Worm (Caenorhabditis elegans) whole organism, L1 larva: ENCODE measurements around the gene mlt-4.

ENCODE experiments used
- C34B4.2 ChIP-seq: sonication (generic microtip); optimal IDR thresholded peaks from 2 replicates; lab custom pipeline; 2017; ENCODE audit warnings: mild to moderate bottlenecking, missing genetic modification characterization, missing compliant biosample characterization
- aly-2 ChIP-seq: fragments of 150-350 bp; optimal IDR thresholded peaks from 2 replicates; lab custom pipeline; 2014; ENCODE audit warnings: missing biosample characterization, missing genetic modification characterization
- ama-1 ChIP-seq: fragments of 150-350 bp; optimal IDR thresholded peaks from 2 replicates; lab custom pipeline; 2014
- ceh-82 ChIP-seq, 3 experiments: fragments of 150-350 bp in 1 of 3; sonication (generic microtip) in 2 of 3; optimal IDR thresholded peaks; 2 replicates each; lab custom pipeline; 2014 to 2017; ENCODE audit warnings: missing biosample characterization in 3 of 3, missing genetic modification characterization in 3 of 3
- dpl-1 ChIP-seq, 3 experiments: fragments of 150-350 bp in 2 of 3; sonication (generic microtip) in 1 of 3; optimal IDR thresholded peaks; 2 replicates each; lab custom pipeline; 2014 to 2017; ENCODE audit warnings: missing biosample characterization in 3 of 3, missing genetic modification characterization in 3 of 3, missing genetic modification reagents in 3 of 3
- lin-13 ChIP-seq: fragments of 150-350 bp; optimal IDR thresholded peaks from 2 replicates; lab custom pipeline; 2014; ENCODE audit warnings: missing biosample characterization, missing genetic modification reagents, missing genetic modification characterization
- nhr-76 ChIP-seq: sonication (generic microtip); optimal IDR thresholded peaks from 2 replicates; lab custom pipeline; 2017; ENCODE audit warnings: missing biosample characterization, missing genetic modification characterization
- nhr-77 ChIP-seq: fragments of 150-350 bp; optimal IDR thresholded peaks from 2 replicates; lab custom pipeline; 2014; ENCODE audit warnings: missing biosample characterization, missing genetic modification characterization
- nhr-90 ChIP-seq: sonication (generic microtip); optimal IDR thresholded peaks from 2 replicates; lab custom pipeline; 2016; ENCODE audit warnings: mild to moderate bottlenecking, missing genetic modification characterization, missing compliant biosample characterization; ENCODE audit not compliant: poor library complexity
- rnt-1 ChIP-seq: sonication (generic microtip); optimal IDR thresholded peaks from 2 replicates; lab custom pipeline; 2016; ENCODE audit warnings: mild to moderate bottlenecking, missing genetic modification characterization, moderate library complexity, missing compliant biosample characterization
- skn-1 ChIP-seq: fragments of 150-350 bp; optimal IDR thresholded peaks from 2 replicates; lab custom pipeline; 2014; ENCODE audit warnings: missing biosample characterization, missing genetic modification characterization
- snpc-4 ChIP-seq: fragments of 150-350 bp; optimal IDR thresholded peaks from 2 replicates; lab custom pipeline; 2014; ENCODE audit warnings: missing biosample characterization, missing genetic modification characterization

DNA sequence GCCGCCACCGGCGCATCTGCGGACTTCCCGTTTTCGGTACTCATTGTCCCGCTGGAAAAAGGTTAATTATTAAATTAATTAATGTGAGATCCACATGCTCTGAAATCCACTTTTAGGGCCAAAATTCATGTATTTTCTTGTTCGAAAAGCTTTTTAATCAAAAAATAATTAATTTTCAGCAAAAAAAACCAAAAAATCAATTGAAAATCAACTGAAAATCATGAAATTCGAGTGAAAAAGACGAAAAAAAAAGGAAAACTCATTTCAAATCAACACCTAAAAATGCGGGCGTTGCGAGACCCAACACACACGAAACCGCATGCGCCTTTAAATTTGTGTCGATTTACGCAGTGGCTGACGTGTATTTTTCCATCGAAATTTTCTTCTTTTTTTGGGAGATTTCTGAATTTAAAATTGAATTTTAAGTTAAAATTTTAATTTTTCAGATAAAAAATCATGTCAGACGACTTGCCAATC lies 19.5 kb downstream of the mlt-4 start, which contains the start of the genes prmt-1 and cdkr-3:
- TF ChIP-seq snpc-4 (tag; lab: Kevin White, UChicago) = peak; percentile 4
- no peak for TF ChIP-seq nhr-76 (tag; lab: Kevin White, UChicago)
- TF ChIP-seq dpl-1 (GFP tag; optimal IDR thresholded peaks at IDR 0.05; lab: Kevin White, UChicago) = peak; percentile 45 to 74 (median 62)
- TF ChIP-seq skn-1 (tag; lab: Kevin White, UChicago) = peak; percentile 59
- peak; percentile 13 to 59 (median 52) for TF ChIP-seq ceh-82 (tag; optimal IDR thresholded peaks at IDR 0.05; lab: Kevin White, UChicago)
- TF ChIP-seq rnt-1 (tag; lab: Kevin White, UChicago) = peak; percentile 77
- TF ChIP-seq ama-1 = no peak
- TF ChIP-seq lin-13 (GFP tag; lab: Kevin White, UChicago) = peak; percentile 17
- no peak for TF ChIP-seq C34B4.2 (tag; lab: Kevin White, UChicago)
- no peak for TF ChIP-seq nhr-77 (tag; lab: Kevin White, UChicago)
- TF ChIP-seq nhr-90 (tag; lab: Kevin White, UChicago) = no peak
- no peak for TF ChIP-seq aly-2 (tag; lab: Kevin White, UChicago)
